Worm (Caenorhabditis elegans) whole organism, L4 larva: ENCODE data around the gene col-68.

ENCODE experiments used
- D1046.2 ChIP-seq: fragments of 200-800 bp; sonication (Bioruptor generic); IDR thresholded peaks from 2 replicates; pipeline ENCODE4 v1.3.6; 2022; ENCODE audit warnings: missing genetic modification characterization, missing compliant biosample characterization
- F10B5.3 ChIP-seq: sonication (generic microtip); optimal IDR thresholded peaks from 2 replicates; lab custom pipeline; 2016; ENCODE audit warnings: mild to moderate bottlenecking, missing genetic modification characterization, missing compliant biosample characterization
- F37D6.2 ChIP-seq: sonication (generic microtip); optimal IDR thresholded peaks from 2 replicates; lab custom pipeline; 2016; ENCODE audit warnings: mild to moderate bottlenecking, missing genetic modification characterization, missing compliant biosample characterization
- T20F7.1 ChIP-seq: fragments of 200-800 bp; sonication (Bioruptor generic); optimal IDR thresholded peaks from 2 replicates; lab custom pipeline; 2018; ENCODE audit warnings: mild to moderate bottlenecking, missing genetic modification characterization, missing compliant biosample characterization
- T26A8.4 ChIP-seq: fragments of 200-800 bp; sonication (Bioruptor generic); IDR thresholded peaks from 2 replicates; pipeline ENCODE4 v1.3.6; 2022; ENCODE audit warnings: missing genetic modification characterization, missing compliant biosample characterization
- ZK546.5 ChIP-seq, 2 experiments: sonication (generic microtip); optimal IDR thresholded peaks; 2 replicates each; lab custom pipeline; 2017; ENCODE audit warnings: missing biosample characterization in 2 of 2, missing genetic modification characterization in 2 of 2
- aha-1 ChIP-seq: fragments of 150-350 bp; peaks from one replicate; lab custom pipeline; 2014; ENCODE audit warnings: missing biosample characterization, missing genetic modification characterization
- aly-2 ChIP-seq: sonication (generic microtip); optimal IDR thresholded peaks from 2 replicates; lab custom pipeline; 2018; ENCODE audit warnings: missing biosample characterization, missing genetic modification characterization
- ceh-20 ChIP-seq: fragments of 200-800 bp; sonication (Bioruptor generic); IDR thresholded peaks from 2 replicates; pipeline ENCODE4 v1.3.6; 2022; ENCODE audit warnings: missing genetic modification reagents, missing genetic modification characterization, missing compliant biosample characterization
- cey-2 ChIP-seq: sonication (generic microtip); optimal IDR thresholded peaks from 3 replicates; lab custom pipeline; 2017; ENCODE audit warnings: missing genetic modification characterization, mild to moderate bottlenecking, missing compliant biosample characterization, antibody characterized with exemption, borderline replicate concordance; ENCODE audit not compliant: insufficient read depth
- ctbp-1 ChIP-seq: fragments of 200-800 bp; sonication (Bioruptor generic); IDR thresholded peaks from 2 replicates; pipeline ENCODE4 v1.3.6; 2022; ENCODE audit warnings: missing genetic modification reagents, missing genetic modification characterization, missing compliant biosample characterization
- daf-12 ChIP-seq: fragments of 150-350 bp; optimal IDR thresholded peaks from 2 replicates; lab custom pipeline; 2014; ENCODE audit warnings: missing biosample characterization, missing genetic modification reagents, missing genetic modification characterization
- daf-16 ChIP-seq, 3 experiments: sonication (generic microtip); optimal IDR thresholded peaks; 2 replicates each; lab custom pipeline; 2016 to 2017; ENCODE audit warnings: missing genetic modification characterization in 3 of 3, missing genetic modification reagents in 3 of 3, mild to moderate bottlenecking in 2 of 3, missing compliant biosample characterization in 2 of 3, missing biosample characterization in 1 of 3, moderate library complexity in 1 of 3
- daf-8 ChIP-seq: fragments of 200-800 bp; sonication (Bioruptor generic); IDR thresholded peaks from 2 replicates; pipeline ENCODE4 v1.3.6; 2022; ENCODE audit warnings: missing genetic modification characterization, missing compliant biosample characterization
- duxl-1 ChIP-seq: sonication (generic microtip); optimal IDR thresholded peaks from 2 replicates; lab custom pipeline; 2016; ENCODE audit warnings: mild to moderate bottlenecking, missing genetic modification characterization, moderate library complexity, missing compliant biosample characterization; ENCODE audit not compliant: poor library complexity
- dve-1 ChIP-seq: sonication (generic microtip); optimal IDR thresholded peaks from 2 replicates; lab custom pipeline; 2017; ENCODE audit warnings: antibody characterized with exemption, mild to moderate bottlenecking, missing genetic modification characterization, missing compliant biosample characterization; ENCODE audit not compliant: insufficient read depth
- egl-43 ChIP-seq: fragments of 200-800 bp; sonication (Bioruptor generic); IDR thresholded peaks from 2 replicates; pipeline ENCODE4 v1.3.6; 2022; ENCODE audit warnings: missing genetic modification reagents, missing genetic modification characterization, missing compliant biosample characterization
- fos-1 ChIP-seq: fragments of 150-350 bp; optimal IDR thresholded peaks from 2 replicates; lab custom pipeline; 2014; ENCODE audit warnings: missing biosample characterization, missing genetic modification characterization
- gei-8 ChIP-seq: fragments of 200-800 bp; sonication (Bioruptor generic); optimal IDR thresholded peaks from 2 replicates; lab custom pipeline; 2018; ENCODE audit warnings: mild to moderate bottlenecking, missing genetic modification characterization, missing compliant biosample characterization
- hlh-11 ChIP-seq: fragments of 200-800 bp; sonication (Bioruptor generic); optimal IDR thresholded peaks from 2 replicates; lab custom pipeline; 2018; ENCODE audit warnings: mild to moderate bottlenecking, missing genetic modification characterization, missing compliant biosample characterization
- hlh-30 ChIP-seq: sonication (generic microtip); optimal IDR thresholded peaks from 2 replicates; lab custom pipeline; 2017; ENCODE audit warnings: antibody characterized with exemption, mild to moderate bottlenecking, missing genetic modification characterization, missing compliant biosample characterization; ENCODE audit not compliant: insufficient read depth
- jun-1 ChIP-seq: fragments of 150-350 bp; optimal IDR thresholded peaks from 2 replicates; lab custom pipeline; 2014; ENCODE audit warnings: missing biosample characterization, missing genetic modification reagents, missing genetic modification characterization
- lin-1 ChIP-seq: fragments of 200-800 bp; sonication (Bioruptor generic); IDR thresholded peaks from 2 replicates; pipeline ENCODE4 v1.3.6; 2022; ENCODE audit warnings: missing genetic modification reagents, missing genetic modification characterization, missing compliant biosample characterization
- lin-39 ChIP-seq: fragments of 150-350 bp; optimal IDR thresholded peaks from 2 replicates; lab custom pipeline; 2014; ENCODE audit warnings: missing biosample characterization, missing genetic modification reagents, missing genetic modification characterization
- lir-3 ChIP-seq: sonication (generic microtip); optimal IDR thresholded peaks from 2 replicates; lab custom pipeline; 2016; ENCODE audit warnings: mild to moderate bottlenecking, missing genetic modification characterization, missing compliant biosample characterization
- mdl-1 ChIP-seq, 2 experiments: fragments of 150-350 bp in 1 of 2; sonication (generic microtip) in 1 of 2; optimal IDR thresholded peaks; 2 replicates each; lab custom pipeline; 2014 to 2017; ENCODE audit warnings: missing biosample characterization in 2 of 2, missing genetic modification characterization in 2 of 2
- mxl-3 ChIP-seq: fragments of 200-800 bp; sonication (Bioruptor generic); optimal IDR thresholded peaks from 2 replicates; lab custom pipeline; 2018; ENCODE audit warnings: mild to moderate bottlenecking, missing genetic modification characterization, missing compliant biosample characterization
- nhr-28 ChIP-seq: fragments of 150-350 bp; optimal IDR thresholded peaks from 2 replicates; lab custom pipeline; 2014; ENCODE audit warnings: missing biosample characterization, missing genetic modification characterization
- nhr-6 ChIP-seq: fragments of 150-350 bp; optimal IDR thresholded peaks from 2 replicates; lab custom pipeline; 2014; ENCODE audit warnings: missing biosample characterization, missing genetic modification characterization
- nhr-76 ChIP-seq: fragments of 150-350 bp; optimal IDR thresholded peaks from 2 replicates; lab custom pipeline; 2014; ENCODE audit warnings: missing biosample characterization, missing genetic modification characterization
- pqm-1 ChIP-seq: sonication (generic microtip); optimal IDR thresholded peaks from 2 replicates; lab custom pipeline; 2017; ENCODE audit warnings: missing biosample characterization, missing genetic modification characterization
- sdz-12 ChIP-seq: fragments of 200-800 bp; sonication (Bioruptor generic); optimal IDR thresholded peaks from 2 replicates; lab custom pipeline; 2018; ENCODE audit warnings: mild to moderate bottlenecking, missing genetic modification characterization, missing compliant biosample characterization
- set-16 ChIP-seq: fragments of 200-800 bp; sonication (Bioruptor generic); IDR thresholded peaks from 2 replicates; pipeline ENCODE4 v1.3.6; 2022; ENCODE audit warnings: missing genetic modification reagents, missing genetic modification characterization, missing compliant biosample characterization
- spr-3 ChIP-seq: fragments of 200-800 bp; sonication (Bioruptor generic); optimal IDR thresholded peaks from 2 replicates; lab custom pipeline; 2018; ENCODE audit warnings: mild to moderate bottlenecking, missing genetic modification characterization, missing compliant biosample characterization
- tra-1 ChIP-seq: fragments of 200-800 bp; sonication (Bioruptor generic); IDR thresholded peaks from 2 replicates; pipeline ENCODE4 v1.3.6; 2022; ENCODE audit warnings: missing genetic modification reagents, missing genetic modification characterization, missing compliant biosample characterization
- unc-39 ChIP-seq: sonication (generic microtip); optimal IDR thresholded peaks from 2 replicates; lab custom pipeline; 2017; ENCODE audit warnings: missing biosample characterization, missing genetic modification characterization
- unc-62 ChIP-seq, 3 experiments: fragments of 150-350 bp in 1 of 3; sonication (generic microtip); optimal IDR thresholded peaks in 2 of 3; peaks in 1 of 3; 1 replicate in 1 of 3; 2 replicates in 2 of 3; lab custom pipeline; 2014 to 2017; ENCODE audit warnings: missing biosample characterization in 3 of 3, missing genetic modification characterization in 3 of 3, missing genetic modification reagents in 3 of 3, missing genotype in 1 of 3
- zip-2 ChIP-seq: fragments of 150-350 bp; optimal IDR thresholded peaks from 2 replicates; lab custom pipeline; 2014; ENCODE audit warnings: missing biosample characterization, missing genetic modification characterization
- ztf-11 ChIP-seq: fragments of 150-350 bp; optimal IDR thresholded peaks from 2 replicates; lab custom pipeline; 2014; ENCODE audit warnings: missing biosample characterization, missing genetic modification characterization

Gene col-68

DNA sequence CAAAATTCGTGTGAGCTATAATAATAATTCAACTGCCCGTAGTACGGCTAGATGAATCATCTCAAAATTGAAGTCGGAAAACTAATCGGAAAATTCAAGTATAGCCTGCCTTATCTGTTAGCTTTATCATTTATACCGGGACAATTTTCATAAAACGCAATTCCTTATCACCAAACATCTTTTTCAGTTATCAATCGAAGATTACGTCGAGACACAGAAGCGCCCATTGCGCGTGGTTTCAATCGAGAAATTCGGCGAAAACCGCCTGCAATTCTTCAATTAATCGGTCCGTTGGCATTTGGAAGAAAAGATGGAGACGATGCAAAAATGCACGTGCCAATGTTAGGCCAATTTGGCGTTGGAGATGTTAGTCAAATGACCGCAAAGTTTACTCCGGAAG is 7.9 kb downstream of the col-68 start:
- peak; percentile 13 for TF ChIP-seq pqm-1 (tag; lab: Kevin White, UChicago)
- peak; percentile 60 for TF ChIP-seq mxl-3
- TF ChIP-seq unc-62 (GFP tag; optimal IDR thresholded peaks at IDR 0.05 in 1 of 2; lab: Kevin White, UChicago), result peak in 1 of 2 experiments; percentile 71
- TF ChIP-seq unc-62 (tag; optimal IDR thresholded peaks at IDR 0.05; lab: Kevin White, UChicago), result no peak
- no peak for TF ChIP-seq ceh-20 (GFP tag; lab: Robert Waterston, UW)
- TF ChIP-seq hlh-11 (tag; lab: Kevin White, UChicago), result peak; percentile 3
- no peak for TF ChIP-seq duxl-1
- peak; percentile 24 for TF ChIP-seq hlh-30 (tag; lab: Kevin White, UChicago)
- no peak for TF ChIP-seq aha-1 (tag; lab: Kevin White, UChicago)

DNA sequence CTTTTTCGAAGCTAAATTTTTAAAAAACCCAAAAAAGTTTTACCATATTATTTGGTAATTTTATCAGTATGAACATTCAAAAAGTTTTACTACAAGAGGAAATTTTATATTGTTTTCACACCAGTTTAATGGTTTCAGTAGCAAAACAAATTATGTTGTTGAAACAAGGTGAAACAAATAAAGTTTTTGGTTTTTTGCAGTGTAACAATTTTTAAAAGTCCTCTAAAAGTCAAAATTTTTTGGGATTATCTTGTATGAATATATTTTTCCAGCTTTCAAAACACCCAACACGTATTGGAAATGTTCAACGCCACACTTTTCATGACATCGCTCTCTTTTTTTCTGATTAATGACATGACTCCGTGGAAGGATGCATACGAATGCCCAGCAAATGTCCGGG is 12.6 kb downstream of the col-68 start, which contains the start of gene srt-54:
Gene srt-54 (plus strand): TSS at position 301 of the 400 bp plus-strand sequence.
- TF ChIP-seq unc-62 (GFP tag; optimal IDR thresholded peaks at IDR 0.05 in 1 of 2; lab: Kevin White, UChicago), result peak in 1 of 2 experiments; percentile 43
- no peak for TF ChIP-seq unc-62 (tag; optimal IDR thresholded peaks at IDR 0.05; lab: Kevin White, UChicago)
- TF ChIP-seq T20F7.1, result no peak

DNA sequence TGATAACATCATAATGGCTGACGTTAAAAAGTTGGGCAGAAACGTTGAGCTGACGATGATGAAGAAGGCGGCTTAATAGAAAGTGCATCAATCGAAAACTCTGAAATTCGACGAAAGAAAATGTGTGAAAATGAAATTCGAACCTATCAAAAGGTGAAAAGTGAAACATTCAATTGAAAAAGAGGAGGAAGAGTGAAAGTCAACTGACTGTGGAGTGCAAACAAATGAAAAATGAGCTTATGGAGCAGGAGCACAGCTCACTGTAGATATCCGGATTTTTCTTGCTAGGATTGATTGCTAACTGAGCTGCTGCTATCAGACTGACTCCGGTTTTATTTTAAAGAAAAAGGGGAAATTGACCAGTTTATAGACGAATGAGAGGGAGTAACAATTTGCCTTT is 16.8 kb downstream of the col-68 start, which contains the start of gene K10B4.3:
Gene K10B4.3 (minus strand): TSS at position 101 of the 400 bp plus-strand sequence.
- no peak for TF ChIP-seq ctbp-1 (GFP tag; lab: Robert Waterston, UW)
- TF ChIP-seq unc-62 (GFP tag; optimal IDR thresholded peaks at IDR 0.05 in 1 of 2; lab: Kevin White, UChicago), result peak in 1 of 2 experiments; percentile 70
- TF ChIP-seq unc-62 (tag; optimal IDR thresholded peaks at IDR 0.05; lab: Kevin White, UChicago), result no peak

DNA sequence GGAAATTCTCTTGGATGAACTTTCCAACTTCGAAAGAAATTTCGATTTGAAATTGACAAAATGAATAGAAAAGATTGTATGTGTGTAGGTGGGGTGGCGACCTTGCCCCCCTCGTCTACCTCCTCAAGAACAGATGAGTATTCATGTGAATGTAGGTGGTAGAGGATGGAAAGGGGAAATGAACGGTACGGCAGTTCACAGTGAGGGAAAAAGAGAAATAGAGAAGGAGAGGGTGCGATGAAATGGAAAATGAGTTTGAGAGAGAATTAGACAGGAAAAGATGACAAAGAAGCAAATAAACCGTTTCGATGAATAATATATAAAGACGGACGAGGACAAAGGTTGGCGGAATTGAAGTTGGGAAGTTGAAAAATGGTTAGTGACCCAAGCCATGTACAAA is 17.7 kb downstream of the col-68 start:
- peak; percentile 15 for TF ChIP-seq dve-1
- TF ChIP-seq nhr-28, result peak; percentile 9
- no peak for TF ChIP-seq sdz-12 (GFP tag; lab: Kevin White, UChicago)
- TF ChIP-seq aha-1 (tag; lab: Kevin White, UChicago), result peak; percentile 31
- TF ChIP-seq ztf-11, result no peak
- TF ChIP-seq hlh-30 (tag; lab: Kevin White, UChicago), result peak; percentile 39
- peak; percentile 11 for TF ChIP-seq hlh-11 (tag; lab: Kevin White, UChicago)
- TF ChIP-seq cey-2 (tag; lab: Kevin White, UChicago), result no peak
- TF ChIP-seq, all 104 proteins: peak for 5

DNA sequence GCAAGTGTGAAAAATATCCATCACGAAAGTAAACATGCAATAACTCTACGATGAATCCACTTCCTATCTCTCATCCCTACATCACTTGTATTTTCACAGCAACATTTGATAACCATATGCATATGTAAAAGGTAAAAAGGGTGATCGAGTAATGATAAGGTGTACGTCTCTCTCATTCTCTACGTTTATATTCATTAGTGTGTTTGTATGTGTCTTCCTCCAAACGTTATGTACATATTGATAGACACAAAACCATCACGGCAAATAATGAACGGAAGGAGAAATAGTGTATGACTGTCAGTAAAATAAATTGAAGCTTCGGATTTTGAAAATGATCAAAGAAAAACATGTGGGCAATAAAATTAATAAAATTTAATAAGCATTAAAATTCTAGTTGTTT is 18.2 kb downstream of the col-68 start:
- peak; percentile 79 for TF ChIP-seq pqm-1 (tag; lab: Kevin White, UChicago)
- TF ChIP-seq nhr-28, result peak; percentile 78
- TF ChIP-seq daf-12 (tag; lab: Kevin White, UChicago), result no peak
- TF ChIP-seq lir-3 (tag; lab: Kevin White, UChicago), result no peak
- TF ChIP-seq nhr-6 (tag; lab: Kevin White, UChicago), result peak; percentile 0
- TF ChIP-seq lin-39 (tag; lab: Kevin White, UChicago), result no peak
- no peak for TF ChIP-seq ceh-20 (GFP tag; lab: Robert Waterston, UW)
- TF ChIP-seq tra-1 (GFP tag; lab: Robert Waterston, UW), result no peak
- TF ChIP-seq sdz-12 (GFP tag; lab: Kevin White, UChicago), result no peak
- TF ChIP-seq hlh-11 (tag; lab: Kevin White, UChicago), result no peak
- TF ChIP-seq egl-43 (GFP tag; lab: Robert Waterston, UW), result no peak
- TF ChIP-seq daf-16 (GFP tag; optimal IDR thresholded peaks at IDR 0.05; lab: Kevin White, UChicago), result no peak
- peak; percentile 47 for TF ChIP-seq daf-16 (tag; optimal IDR thresholded peaks at IDR 0.05; lab: Kevin White, UChicago)
- no peak for TF ChIP-seq lin-1
- no peak for TF ChIP-seq aly-2 (tag; lab: Kevin White, UChicago)
- TF ChIP-seq unc-62 (GFP tag; optimal IDR thresholded peaks at IDR 0.05 in 1 of 2; lab: Kevin White, UChicago), result no peak
- no peak for TF ChIP-seq unc-62 (tag; optimal IDR thresholded peaks at IDR 0.05; lab: Kevin White, UChicago)
- no peak for TF ChIP-seq D1046.2 (GFP tag; lab: Robert Waterston, UW)
- TF ChIP-seq T26A8.4 (GFP tag; lab: Robert Waterston, UW), result no peak
- TF ChIP-seq, all 104 proteins: peak for 4

DNA sequence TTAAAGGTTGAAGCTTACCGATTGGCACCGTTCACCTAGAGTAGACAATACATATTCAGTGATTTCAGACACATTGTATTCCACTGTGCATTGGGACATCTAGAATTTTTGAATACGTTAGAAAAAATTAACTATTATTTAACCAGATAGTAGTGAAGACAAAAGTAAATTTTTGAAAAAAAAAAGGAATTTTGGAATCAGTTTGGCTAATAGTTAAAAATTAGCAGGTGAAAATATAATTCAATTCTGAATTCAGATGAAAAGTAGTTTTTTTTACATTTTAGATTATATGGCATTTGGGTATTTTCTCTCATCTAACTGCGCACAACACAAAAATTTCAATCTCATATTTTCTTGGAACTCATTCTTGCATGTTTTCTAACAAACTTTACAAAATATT is 20.6 kb downstream of the col-68 start, which contains the start of gene nmur-2:
Gene nmur-2 (minus strand): TSS at position 101 of the 400 bp plus-strand sequence.
- no peak for TF ChIP-seq set-16 (GFP tag; lab: Robert Waterston, UW)
- TF ChIP-seq nhr-76 (tag; lab: Kevin White, UChicago), result no peak
- no peak for TF ChIP-seq egl-43 (GFP tag; lab: Robert Waterston, UW)
- no peak for TF ChIP-seq jun-1 (tag; lab: Kevin White, UChicago)
- TF ChIP-seq lin-1, result no peak
- no peak for TF ChIP-seq fos-1
- TF ChIP-seq spr-3, result no peak
- no peak for TF ChIP-seq unc-39 (tag; lab: Kevin White, UChicago)
- TF ChIP-seq daf-8 (GFP tag; lab: Robert Waterston, UW), result no peak
- no peak for TF ChIP-seq zip-2
- no peak for TF ChIP-seq gei-8
- no peak for TF ChIP-seq mdl-1 (tag; optimal IDR thresholded peaks at IDR 0.05; lab: Kevin White, UChicago)
- TF ChIP-seq aly-2 (tag; lab: Kevin White, UChicago), result no peak
- TF ChIP-seq T26A8.4 (GFP tag; lab: Robert Waterston, UW), result no peak
- no peak for TF ChIP-seq ZK546.5 (tag; optimal IDR thresholded peaks at IDR 0.05; lab: Kevin White, UChicago)
- TF ChIP-seq F37D6.2 (tag; lab: Kevin White, UChicago), result no peak
- no peak for TF ChIP-seq F10B5.3 (tag; lab: Kevin White, UChicago)
